Worm (Caenorhabditis elegans) whole organism, late embryonic: ENCODE data around the gene K03H1.7.
A peak's percentile ranks its signal among the peaks of the same experiment; 100 is the strongest.

Source experiments
- F13H6.1 ChIP-seq: sonication (generic microtip); optimal IDR thresholded peaks from 2 replicates; lab custom pipeline; 2016; ENCODE audit warnings: missing genetic modification characterization, missing compliant biosample characterization
- K02D7.2 ChIP-seq: sonication (generic microtip); optimal IDR thresholded peaks from 2 replicates; lab custom pipeline; 2017; ENCODE audit warnings: mild to moderate bottlenecking, missing genetic modification characterization, missing compliant biosample characterization
- K09A11.1 ChIP-seq: sonication (generic microtip); optimal IDR thresholded peaks from 2 replicates; lab custom pipeline; 2017; ENCODE audit warnings: antibody characterized with exemption, mild to moderate bottlenecking, missing genetic modification characterization, missing compliant biosample characterization; ENCODE audit not compliant: insufficient read depth
- T23F11.4 ChIP-seq: fragments of 200-800 bp; sonication (Bioruptor generic); optimal IDR thresholded peaks from 2 replicates; lab custom pipeline; 2018; ENCODE audit warnings: mild to moderate bottlenecking, missing genetic modification characterization, missing compliant biosample characterization
- ahr-1 ChIP-seq: sonication (generic microtip); optimal IDR thresholded peaks from 2 replicates; lab custom pipeline; 2016; ENCODE audit warnings: missing genetic modification characterization, missing compliant biosample characterization
- ceh-18 ChIP-seq: sonication (generic microtip); optimal IDR thresholded peaks from 2 replicates; lab custom pipeline; 2016; ENCODE audit warnings: missing genetic modification characterization, missing compliant biosample characterization
- ceh-19 ChIP-seq: fragments of 200-800 bp; sonication (Bioruptor generic); optimal IDR thresholded peaks from 2 replicates; lab custom pipeline; 2018; ENCODE audit warnings: mild to moderate bottlenecking, missing genetic modification characterization, missing compliant biosample characterization
- ceh-22 ChIP-seq: sonication (generic microtip); optimal IDR thresholded peaks from 2 replicates; lab custom pipeline; 2017; ENCODE audit warnings: missing biosample characterization, missing genetic modification characterization
- ceh-24 ChIP-seq: sonication (generic microtip); optimal IDR thresholded peaks from 2 replicates; lab custom pipeline; 2016; ENCODE audit warnings: mild to moderate bottlenecking, missing genetic modification characterization, missing compliant biosample characterization
- ceh-30 ChIP-seq: fragments of 150-350 bp; optimal IDR thresholded peaks from 2 replicates; lab custom pipeline; 2014; ENCODE audit warnings: missing biosample characterization, missing genetic modification characterization
- ceh-31 ChIP-seq: sonication (generic microtip); optimal IDR thresholded peaks from 2 replicates; lab custom pipeline; 2016; ENCODE audit warnings: missing genetic modification characterization, missing compliant biosample characterization
- ceh-48 ChIP-seq: sonication (generic microtip); optimal IDR thresholded peaks from 2 replicates; lab custom pipeline; 2016; ENCODE audit warnings: missing genetic modification characterization, inconsistent platforms, missing compliant biosample characterization
- ceh-6 ChIP-seq: fragments of 200-800 bp; sonication (Bioruptor generic); optimal IDR thresholded peaks from 2 replicates; lab custom pipeline; 2018; ENCODE audit warnings: mild to moderate bottlenecking, missing genetic modification characterization, missing compliant biosample characterization
- ceh-9 ChIP-seq: sonication (generic microtip); optimal IDR thresholded peaks from 2 replicates; lab custom pipeline; 2016; ENCODE audit warnings: mild to moderate bottlenecking, missing genetic modification characterization, inconsistent platforms, missing compliant biosample characterization
- che-1 ChIP-seq: sonication (generic microtip); optimal IDR thresholded peaks from 2 replicates; lab custom pipeline; 2016; ENCODE audit warnings: mild to moderate bottlenecking, missing genetic modification characterization, missing compliant biosample characterization
- dmd-4 ChIP-seq: sonication (generic microtip); optimal IDR thresholded peaks from 2 replicates; lab custom pipeline; 2016; ENCODE audit warnings: borderline replicate concordance, missing genetic modification characterization, missing compliant biosample characterization
- dve-1 ChIP-seq: sonication (generic microtip); optimal IDR thresholded peaks from 2 replicates; lab custom pipeline; 2017; ENCODE audit warnings: antibody characterized with exemption, mild to moderate bottlenecking, missing genetic modification characterization, missing compliant biosample characterization
- fkh-6 ChIP-seq: sonication (generic microtip); optimal IDR thresholded peaks from 2 replicates; lab custom pipeline; 2016; ENCODE audit warnings: missing genetic modification characterization, missing compliant biosample characterization
- gmeb-2 ChIP-seq: sonication (generic microtip); optimal IDR thresholded peaks from 2 replicates; lab custom pipeline; 2016; ENCODE audit warnings: missing genetic modification characterization, inconsistent platforms, missing compliant biosample characterization
- hlh-13 ChIP-seq: fragments of 200-800 bp; sonication (Bioruptor generic); optimal IDR thresholded peaks from 2 replicates; lab custom pipeline; 2018; ENCODE audit warnings: mild to moderate bottlenecking, missing genetic modification characterization, missing compliant biosample characterization
- hlh-6 ChIP-seq: sonication (generic microtip); optimal IDR thresholded peaks from 2 replicates; lab custom pipeline; 2016; ENCODE audit warnings: missing genotype, missing genetic modification characterization, missing compliant biosample characterization
- lim-6 ChIP-seq: sonication (generic microtip); optimal IDR thresholded peaks from 2 replicates; lab custom pipeline; 2016; ENCODE audit warnings: missing genetic modification characterization, missing compliant biosample characterization
- odd-2 ChIP-seq: sonication (generic microtip); optimal IDR thresholded peaks from 2 replicates; lab custom pipeline; 2017; ENCODE audit warnings: antibody characterized with exemption, mild to moderate bottlenecking, missing genetic modification characterization, missing compliant biosample characterization
- pag-3 ChIP-seq: sonication (generic microtip); optimal IDR thresholded peaks from 2 replicates; lab custom pipeline; 2016; ENCODE audit warnings: missing compliant biosample characterization, missing genetic modification characterization, borderline replicate concordance
- pha-2 ChIP-seq: sonication (generic microtip); optimal IDR thresholded peaks from 2 replicates; lab custom pipeline; 2017; ENCODE audit warnings: mild to moderate bottlenecking, missing genetic modification characterization, missing compliant biosample characterization
- pha-4 ChIP-seq: fragments of 150-350 bp; optimal IDR thresholded peaks from 2 replicates; lab custom pipeline; 2018; ENCODE audit warnings: missing biosample characterization, missing genetic modification reagents, missing genetic modification characterization
- pros-1 ChIP-seq: fragments of 150-350 bp; optimal IDR thresholded peaks from 2 replicates; lab custom pipeline; 2014; ENCODE audit warnings: missing biosample characterization, missing genetic modification reagents, missing genetic modification characterization
- ref-2 ChIP-seq: sonication (generic microtip); optimal IDR thresholded peaks from 2 replicates; lab custom pipeline; 2016; ENCODE audit warnings: missing genetic modification characterization, missing compliant biosample characterization
- sdc-2 ChIP-seq: sonication (generic microtip); optimal IDR thresholded peaks from 2 replicates; lab custom pipeline; 2016; ENCODE audit warnings: missing genotype, missing genetic modification characterization, missing compliant biosample characterization
- sox-4 ChIP-seq: sonication (generic microtip); optimal IDR thresholded peaks from 2 replicates; lab custom pipeline; 2017; ENCODE audit warnings: mild to moderate bottlenecking, missing genetic modification characterization, inconsistent platforms, missing compliant biosample characterization
- syd-9 ChIP-seq: sonication (generic microtip); optimal IDR thresholded peaks from 2 replicates; lab custom pipeline; 2016; ENCODE audit warnings: mild to moderate bottlenecking, missing genetic modification characterization, moderate library complexity, missing compliant biosample characterization
- ttx-3 ChIP-seq: sonication (generic microtip); optimal IDR thresholded peaks from 2 replicates; lab custom pipeline; 2016; ENCODE audit warnings: missing genetic modification reagents, missing genetic modification characterization, missing compliant biosample characterization
- unc-55 ChIP-seq: sonication (generic microtip); optimal IDR thresholded peaks from 2 replicates; lab custom pipeline; 2017; ENCODE audit warnings: missing biosample characterization, missing genetic modification reagents, missing genetic modification characterization
- unc-86 ChIP-seq: sonication (generic microtip); optimal IDR thresholded peaks from 2 replicates; lab custom pipeline; 2016; ENCODE audit warnings: missing genetic modification characterization, missing compliant biosample characterization
- zip-5 ChIP-seq: sonication (generic microtip); optimal IDR thresholded peaks from 2 replicates; lab custom pipeline; 2016; ENCODE audit warnings: missing genetic modification characterization, missing compliant biosample characterization
- ztf-16 ChIP-seq: sonication (generic microtip); optimal IDR thresholded peaks from 2 replicates; lab custom pipeline; 2017; ENCODE audit warnings: missing genetic modification characterization, missing compliant biosample characterization

Gene K03H1.7

DNA sequence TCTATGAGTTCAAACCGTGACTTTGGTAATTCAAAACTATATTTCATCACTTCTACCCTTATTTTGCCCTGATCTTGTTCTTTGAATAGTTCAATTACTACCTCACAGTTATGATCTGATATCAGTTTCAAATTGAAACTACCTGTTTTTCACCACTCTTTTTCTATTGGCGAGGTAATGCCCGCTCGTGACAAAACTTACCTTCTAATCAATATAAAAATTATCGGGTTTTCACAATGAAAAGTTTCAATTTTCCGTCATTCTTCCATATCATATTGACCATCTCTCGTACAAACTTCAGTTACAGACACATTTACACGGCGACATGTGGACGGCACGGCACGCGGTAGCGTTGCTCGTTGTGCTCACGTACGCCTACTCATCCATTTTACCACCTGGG is 15.1 kb upstream of the K03H1.7 start, which contains the start of gene dec-7:
dec-7 (plus strand) TSS at position 308 of the 400 bp plus-strand sequence.
- TF ChIP-seq ahr-1 (tag; lab: Kevin White, UChicago) = no peak
- no peak for TF ChIP-seq pha-4
- TF ChIP-seq hlh-6 (tag; lab: Kevin White, UChicago) = no peak
- no peak for TF ChIP-seq pag-3
- TF ChIP-seq sdc-2 (tag; lab: Kevin White, UChicago) = no peak
- no peak for TF ChIP-seq pha-2
- TF ChIP-seq pros-1 (tag; lab: Kevin White, UChicago) = no peak
- TF ChIP-seq syd-9 (tag; lab: Kevin White, UChicago) = no peak
- TF ChIP-seq fkh-6 (tag; lab: Kevin White, UChicago) = no peak
- no peak for TF ChIP-seq ref-2 (tag; lab: Kevin White, UChicago)
- TF ChIP-seq ceh-24 (tag; lab: Kevin White, UChicago) = no peak
- TF ChIP-seq ceh-22 (tag; lab: Kevin White, UChicago) = no peak
- TF ChIP-seq sox-4 = no peak
- no peak for TF ChIP-seq ceh-18 (tag; lab: Kevin White, UChicago)
- TF ChIP-seq ztf-16 = no peak

DNA sequence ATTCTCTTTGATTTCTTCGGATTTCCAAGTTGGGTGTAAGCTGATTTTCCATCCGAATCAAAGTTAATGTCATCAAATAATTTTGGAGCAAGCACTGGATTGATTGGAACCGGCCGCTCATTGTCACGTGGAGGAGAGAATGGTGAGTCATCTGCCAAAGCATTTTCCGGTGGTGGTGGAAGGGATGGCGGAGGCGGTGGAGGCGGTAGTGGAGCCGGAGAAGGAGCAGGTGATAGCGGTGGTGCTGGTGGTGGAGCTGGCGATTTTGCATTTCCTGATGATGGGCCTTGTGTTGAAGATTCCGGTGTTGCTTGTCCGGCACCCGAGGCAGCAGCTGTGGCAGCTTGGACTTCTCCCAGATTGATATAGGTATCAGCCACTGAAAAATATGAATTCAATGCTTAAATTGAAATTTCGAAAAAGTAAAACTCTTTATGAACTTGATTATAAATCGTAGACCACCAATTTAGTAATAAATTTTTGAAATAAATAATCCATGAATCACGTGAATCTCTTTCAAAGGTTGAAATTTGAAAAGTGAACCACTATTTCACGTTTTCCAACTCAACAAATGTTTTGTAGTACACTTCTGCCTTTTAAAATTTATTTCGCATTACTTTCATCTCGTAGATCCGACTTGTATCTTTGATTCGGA is 6.1 kb upstream of the K03H1.7 start, which contains the start of the genes K03H1.9 and K03H1.12:
K03H1.9 (minus strand) TSS at position 471 of the 655 bp plus-strand sequence.
K03H1.12 (plus strand) TSS at position 605 of the 655 bp plus-strand sequence.
- no peak for TF ChIP-seq dve-1 (tag; lab: Kevin White, UChicago)
- TF ChIP-seq gmeb-2 (tag; lab: Kevin White, UChicago) = no peak

DNA sequence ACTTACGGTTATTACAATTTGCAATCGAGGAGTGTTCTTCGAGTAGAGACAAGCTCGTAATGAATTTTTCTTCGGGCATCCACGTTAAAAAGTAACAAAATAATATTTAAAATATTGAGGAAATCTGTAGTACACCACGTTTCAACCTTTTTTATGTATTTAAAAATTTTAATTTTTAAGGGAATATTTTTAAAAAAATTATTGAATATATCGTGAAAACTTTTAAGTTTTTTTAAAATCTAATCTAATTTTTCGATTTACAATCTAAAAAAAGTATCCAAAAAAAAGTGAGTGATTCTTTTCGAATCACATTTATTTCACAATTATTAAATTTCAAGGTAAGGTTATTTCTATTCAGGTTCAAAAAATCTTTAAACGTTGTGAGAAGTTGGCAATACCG is 2.5 kb upstream of the K03H1.7 start, which contains the start of gene gln-2:
gln-2 (minus strand) TSS at position 101 of the 400 bp plus-strand sequence.
- no peak for TF ChIP-seq lim-6
- no peak for TF ChIP-seq ceh-9
- TF ChIP-seq ztf-16 = no peak
- TF ChIP-seq che-1 (tag; lab: Kevin White, UChicago) = no peak
- TF ChIP-seq ceh-18 (tag; lab: Kevin White, UChicago) = no peak
- no peak for TF ChIP-seq unc-86 (tag; lab: Kevin White, UChicago)
- no peak for TF ChIP-seq fkh-6 (tag; lab: Kevin White, UChicago)
- no peak for TF ChIP-seq ceh-31 (tag; lab: Kevin White, UChicago)
- TF ChIP-seq ttx-3 (tag; lab: Kevin White, UChicago) = no peak
- no peak for TF ChIP-seq pros-1 (tag; lab: Kevin White, UChicago)
- TF ChIP-seq odd-2 (tag; lab: Kevin White, UChicago) = no peak
- TF ChIP-seq F13H6.1 = no peak
- no peak for TF ChIP-seq hlh-6 (tag; lab: Kevin White, UChicago)
- TF ChIP-seq K02D7.2 (tag; lab: Kevin White, UChicago) = no peak

DNA sequence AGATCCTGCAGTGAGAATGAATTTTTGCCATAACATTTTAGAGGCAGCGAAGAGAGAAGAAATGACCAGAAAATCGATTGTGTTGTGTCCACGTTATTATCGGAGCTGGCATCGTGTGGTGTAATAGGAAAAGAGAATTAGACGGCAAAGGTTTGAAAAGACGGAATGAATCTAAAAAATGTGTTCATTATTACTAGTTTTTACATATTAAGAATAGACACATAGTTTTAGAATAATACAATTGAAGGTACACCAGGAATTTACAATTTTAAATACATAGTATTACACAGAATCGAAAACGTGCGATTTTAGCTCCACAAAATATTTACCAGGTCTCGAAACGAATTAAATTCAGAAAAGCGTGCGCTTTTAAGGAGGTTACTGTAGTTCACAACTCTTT is 3.0 kb downstream of the K03H1.7 start, which contains the start of gene K03H1.13:
K03H1.13 (minus strand) TSS at position 101 of the 400 bp plus-strand sequence.
- TF ChIP-seq dmd-4 = no peak
- peak; percentile 52 for TF ChIP-seq unc-55
- TF ChIP-seq ceh-48 (tag; lab: Kevin White, UChicago) = peak; percentile 49
- no peak for TF ChIP-seq ceh-19 (GFP tag; lab: Kevin White, UChicago)

DNA sequence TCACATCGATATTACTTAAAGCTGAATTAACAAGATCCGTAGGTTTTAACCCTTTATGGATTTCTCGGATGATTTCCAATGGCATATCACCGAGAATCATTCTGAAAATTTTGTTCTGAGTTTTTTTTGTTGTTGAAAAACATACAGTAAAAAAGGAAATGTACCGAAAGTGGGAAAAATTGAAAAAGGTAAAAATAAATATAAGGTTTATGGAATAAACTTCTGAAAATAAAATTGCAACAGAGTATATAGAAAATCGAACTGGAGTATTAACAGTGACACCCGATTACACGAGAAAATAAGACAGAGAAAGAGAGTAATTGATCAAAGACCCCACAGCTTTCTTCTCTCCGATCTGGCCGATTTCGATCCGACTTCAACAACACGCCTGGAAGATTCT is 4.7 kb downstream of the K03H1.7 start, which contains the start of gene K03H1.11:
K03H1.11 (minus strand) TSS at position 101 of the 400 bp plus-strand sequence.
- no peak for TF ChIP-seq hlh-13
- TF ChIP-seq, all 69 proteins: peak for 0

DNA sequence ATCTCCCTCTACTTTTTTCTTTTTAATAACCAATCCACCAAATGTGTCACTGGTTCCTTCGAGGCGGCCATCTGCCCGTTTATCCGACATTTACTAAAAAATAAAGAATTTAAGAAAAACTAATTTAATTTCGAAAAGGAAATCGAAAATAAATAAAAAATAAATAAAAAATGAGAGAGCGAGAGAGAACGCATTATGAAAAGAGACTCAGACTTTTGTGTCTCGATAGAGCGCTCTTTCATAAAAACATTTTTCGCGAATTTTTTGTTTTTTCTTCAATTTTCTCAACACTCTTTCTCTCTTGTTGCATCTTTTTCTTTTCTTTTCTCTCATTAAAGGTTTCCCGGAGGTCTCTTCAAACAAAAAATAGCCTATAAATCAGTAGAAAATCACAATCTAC is 8.9 kb downstream of the K03H1.7 start, which contains the start of gene mog-1:
mog-1 (minus strand) TSS at position 93 of the 400 bp plus-strand sequence.
- TF ChIP-seq zip-5 = no peak
- no peak for TF ChIP-seq ceh-6
- no peak for TF ChIP-seq T23F11.4
- no peak for TF ChIP-seq ref-2 (tag; lab: Kevin White, UChicago)
- no peak for TF ChIP-seq K09A11.1 (tag; lab: Kevin White, UChicago)
- TF ChIP-seq ceh-30 (tag; lab: Kevin White, UChicago) = no peak
- no peak for TF ChIP-seq pros-1 (tag; lab: Kevin White, UChicago)
- TF ChIP-seq fkh-6 (tag; lab: Kevin White, UChicago) = no peak
